Worm (Caenorhabditis elegans) whole organism, young adult: ENCODE data around the gene R07E3.7.

Source experiments
- cebp-1 ChIP-seq, 2 experiments: fragments of 200-800 bp in 1 of 2; sonication (Bioruptor generic) in 1 of 2; sonication (generic microtip) in 1 of 2; IDR thresholded peaks in 1 of 2; optimal IDR thresholded peaks in 1 of 2; 2 replicates each; pipeline versions ENCODE4 v1.3.6 to Lab custom; 2017 to 2022; ENCODE audit warnings: missing compliant biosample characterization in 2 of 2, missing genetic modification characterization in 2 of 2, mild to moderate bottlenecking in 1 of 2, missing genetic modification reagents in 1 of 2, moderate library complexity in 1 of 2
- him-1 ChIP-seq: sonication (generic microtip); optimal IDR thresholded peaks from 2 replicates; lab custom pipeline; 2016; ENCODE audit warnings: missing genotype, missing genetic modification reagents, missing genetic modification characterization, missing compliant biosample characterization
- lsy-27 ChIP-seq: sonication (generic microtip); optimal IDR thresholded peaks from 2 replicates; lab custom pipeline; 2017; ENCODE audit warnings: missing genetic modification characterization, mild to moderate bottlenecking, missing compliant biosample characterization, antibody characterized with exemption, missing genotype, borderline replicate concordance; ENCODE audit not compliant: insufficient read depth
- pha-4 ChIP-seq: fragments of 150-350 bp; sonication (generic microtip); optimal IDR thresholded peaks from 2 replicates; lab custom pipeline; 2014; ENCODE audit warnings: missing biosample characterization, missing genetic modification reagents, missing genetic modification characterization
- ztf-25 ChIP-seq: fragments of 200-800 bp; sonication (Bioruptor generic); IDR thresholded peaks from 2 replicates; pipeline ENCODE4 v1.3.6; 2022; ENCODE audit warnings: missing genetic modification reagents, missing genetic modification characterization, missing compliant biosample characterization

ce11 chrX:10340986-10341385, 14.6 kb downstream of the R07E3.7 start, which contains the start of gene R07E3.1:
- TF ChIP-seq cebp-1 (GFP tag; IDR thresholded peaks at IDR 0.05; lab: Robert Waterston, UW) (0 out of 2 replicates have a peak, but pooled peaks have one; percentile 15), cebp-1 (tag; optimal IDR thresholded peaks at IDR 0.05; lab: Kevin White, UChicago) (no peak), lsy-27 (no peak), ztf-25 (GFP tag; lab: Robert Waterston, UW) (no peak), pha-4 (no peak), him-1 (tag; lab: Kevin White, UChicago) (no peak)
